Worm (Caenorhabditis elegans): ENCODE measurements around the gene kdin-1.

Gene kdin-1

ce11 chrIV:11027560-11027959, 10.9 kb upstream of the kdin-1 start (continued):
- TF ChIP-seq set-16 (GFP tag; IDR thresholded peaks at IDR 0.05) (no peak), hlh-11 (tag; optimal IDR thresholded peaks at IDR 0.05) (peak; percentile 94), ZK337.2 (GFP tag; IDR thresholded peaks at IDR 0.05) (no peak), dpl-1 (GFP tag; optimal IDR thresholded peaks at IDR 0.05) (peak; percentile 56), F44E2.7 (GFP tag; IDR thresholded peaks at IDR 0.05) (no peak), gei-8 (GFP tag; optimal IDR thresholded peaks at IDR 0.05) (no peak), vab-7 (GFP tag; IDR thresholded peaks at IDR 0.05) (no peak), pha-4 (GFP tag; IDR thresholded peaks at IDR 0.05) (peak; percentile 46; the same call in 1 of the 2 replicates), pha-4 (tag; optimal IDR thresholded peaks at IDR 0.05) (peak; percentile 72), ceh-20 (GFP tag; IDR thresholded peaks at IDR 0.05) (no peak), D1046.2 (GFP tag; IDR thresholded peaks at IDR 0.05) (no peak), daf-12 (tag; optimal IDR thresholded peaks at IDR 0.05) (no peak), zip-2 (tag; optimal IDR thresholded peaks at IDR 0.05) (no peak), fos-1 (tag; optimal IDR thresholded peaks at IDR 0.05) (no peak), snpc-1.2 (GFP tag; IDR thresholded peaks at IDR 0.05) (no peak), hif-1 (tag; optimal IDR thresholded peaks at IDR 0.05) (peak in 1 of 2 experiments; percentile 23), pqm-1 (tag; optimal IDR thresholded peaks at IDR 0.05) (peak; percentile 41), lim-7 (GFP tag; IDR thresholded peaks at IDR 0.05) (no peak), egl-43 (GFP tag; IDR thresholded peaks at IDR 0.05) (no peak), spr-1 (tag; optimal IDR thresholded peaks at IDR 0.05) (peak; percentile 69), T20F7.1 (GFP tag; optimal IDR thresholded peaks at IDR 0.05) (peak; percentile 71), unc-130 (GFP tag; optimal IDR thresholded peaks at IDR 0.05) (no peak), tag-97 (GFP tag; IDR thresholded peaks at IDR 0.05) (no peak), tra-1 (GFP tag; IDR thresholded peaks at IDR 0.05) (0 out of 2 replicates have a peak, but pooled peaks have one; percentile 39), ztf-7 (tag; optimal IDR thresholded peaks at IDR 0.05) (peak; percentile 32), mes-2 (tag; optimal IDR thresholded peaks at IDR 0.05; ENCODE audit: poor library complexity, severe bottlenecking) (peak; percentile 76), mdt-29 (GFP tag; IDR thresholded peaks at IDR 0.05) (0 out of 2 replicates have a peak, but pooled peaks have one; percentile 16), lsy-2 (tag; optimal IDR thresholded peaks at IDR 0.05) (peak; percentile 61 to 90), jun-1 (tag; optimal IDR thresholded peaks at IDR 0.05) (peak; percentile 23), dve-1 (tag; optimal IDR thresholded peaks at IDR 0.05; ENCODE audit: insufficient read depth) (peak; percentile 97), lin-13 (GFP tag; optimal IDR thresholded peaks at IDR 0.05) (peak; percentile 69), ztf-11 (tag; optimal IDR thresholded peaks at IDR 0.05) (no peak), nhr-11 (tag; optimal IDR thresholded peaks at IDR 0.05) (peak; percentile 91), ceh-62 (tag; optimal IDR thresholded peaks at IDR 0.05) (no peak), saeg-2 (GFP tag; IDR thresholded peaks at IDR 0.05) (no peak), daf-19 (GFP tag; conservative IDR thresholded peaks at IDR 0.05) (no peak), egl-27 (tag; optimal IDR thresholded peaks at IDR 0.05) (no peak), nhr-42 (GFP tag; IDR thresholded peaks at IDR 0.05) (no peak; the same call in 1 of the 2 replicates), F37D6.2 (tag; optimal IDR thresholded peaks at IDR 0.05) (peak; percentile 46), ces-1 (GFP tag; optimal IDR thresholded peaks at IDR 0.05) (no peak), nhr-28 (tag; optimal IDR thresholded peaks at IDR 0.05) (peak; percentile 89), lin-29 (GFP tag; IDR thresholded peaks at IDR 0.05) (no peak), lir-3 (tag; optimal IDR thresholded peaks at IDR 0.05) (no peak), nhr-76 (tag; optimal IDR thresholded peaks at IDR 0.05) (no peak), ceh-32 (tag; optimal IDR thresholded peaks at IDR 0.05; ENCODE audit: poor library complexity) (no peak), F10B5.3 (tag; optimal IDR thresholded peaks at IDR 0.05) (no peak), duxl-1 (tag; optimal IDR thresholded peaks at IDR 0.05; ENCODE audit: poor library complexity) (peak; percentile 20), arid-1 (GFP tag; conservative IDR thresholded peaks at IDR 0.05) (0 out of 2 replicates have a peak, but pooled peaks have one; percentile 32), T26A8.4 (GFP tag; IDR thresholded peaks at IDR 0.05) (peak; percentile 74), nhr-237 (tag; optimal IDR thresholded peaks at IDR 0.05) (no peak), dmd-9 (GFP tag; IDR thresholded peaks at IDR 0.05) (no peak), F49E8.2 (tag; optimal IDR thresholded peaks at IDR 0.05; ENCODE audit: borderline replicate concordance) (no peak)
